Worm (Caenorhabditis elegans): ENCODE measurements around the gene acy-1.
A peak's percentile ranks its signal among the peaks of the same experiment; 100 is the strongest.

Gene acy-1

DNA sequence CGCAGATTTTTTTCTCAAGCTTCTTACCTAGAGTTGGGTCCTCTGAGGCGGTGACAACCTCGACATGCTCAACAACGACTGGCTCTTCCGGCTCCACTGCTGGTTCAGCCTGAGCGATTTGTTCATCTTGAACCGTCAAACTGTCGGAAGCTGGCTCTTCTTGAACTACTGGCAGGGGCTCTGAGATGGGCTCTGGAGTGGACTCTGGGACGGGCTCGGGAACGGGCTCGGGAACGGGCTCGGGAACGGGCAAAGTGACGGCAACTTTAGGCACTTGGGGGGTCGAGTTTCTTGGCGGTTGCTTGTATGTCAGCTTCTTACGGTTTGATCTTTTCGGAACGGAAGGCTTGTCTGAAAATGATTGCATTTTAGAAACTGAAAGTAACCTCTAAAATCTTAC is 41.0 kb downstream of the acy-1 start:
- TF ChIP-seq nhr-12 (tag; optimal IDR thresholded peaks at IDR 0.05) (no peak), hlh-1 (tag; optimal IDR thresholded peaks at IDR 0.05) (no peak), ceh-83 (GFP tag; optimal IDR thresholded peaks at IDR 0.05) (no peak), mep-1 (tag; optimal IDR thresholded peaks at IDR 0.05) (no peak)

- TF ChIP-seq zip-8 (tag; optimal IDR thresholded peaks at IDR 0.05) (peak; percentile 11), mls-2 (tag; optimal IDR thresholded peaks at IDR 0.05) (no peak), lin-13 (tag; optimal IDR thresholded peaks at IDR 0.05) (no peak), elt-1 (tag; optimal IDR thresholded peaks at IDR 0.05; ENCODE audit: borderline replicate concordance, insufficient read depth) (no peak), snpc-4 (tag; optimal IDR thresholded peaks at IDR 0.05) (no peak), bed-3 (GFP tag; optimal IDR thresholded peaks at IDR 0.05) (no peak), sptf-1 (tag; optimal IDR thresholded peaks at IDR 0.05) (no peak), ztf-11 (tag; optimal IDR thresholded peaks at IDR 0.05) (no peak)
These were observed 41.6 kb downstream of the acy-1 start, which contains the start of gene B0393.4 for ce11 chrIII:4763509-4763908. Gene B0393.4, minus strand, starts transcription at chrIII:4763609.

- TF ChIP-seq nhr-2 (tag; optimal IDR thresholded peaks at IDR 0.05) (no peak), ham-2 (GFP tag; optimal IDR thresholded peaks at IDR 0.05) (peak; percentile 4)
These were observed 43.6 kb downstream of the acy-1 start, which contains the start of gene B0393.5 for ce11 chrIII:4765474-4765873. Gene B0393.5, plus strand, starts transcription at chrIII:4765774.

DNA sequence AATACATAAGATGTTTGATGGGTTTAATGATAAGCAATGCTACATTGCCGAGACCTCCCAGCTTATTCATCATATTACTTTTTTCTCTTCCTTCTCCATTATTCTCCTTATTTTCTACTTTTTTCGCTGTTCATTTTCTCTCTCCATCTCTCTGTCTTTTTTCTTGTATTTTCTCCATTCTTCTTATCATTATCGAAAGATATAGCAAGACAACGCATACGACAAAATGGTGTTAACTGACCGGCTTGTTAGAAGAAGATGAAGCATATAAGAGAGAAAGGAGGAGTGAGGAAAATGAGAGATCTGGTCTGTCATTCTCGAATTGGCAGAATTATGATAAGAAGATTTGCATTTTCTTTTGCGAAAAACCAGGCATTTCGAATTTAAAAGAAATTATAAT is 44.9 kb downstream of the acy-1 start:
- no peak for TF ChIP-seq cnd-1 (tag; optimal IDR thresholded peaks at IDR 0.05)
- no peak for TF ChIP-seq nhr-12 (tag; optimal IDR thresholded peaks at IDR 0.05)
- no peak for TF ChIP-seq unc-120 (tag; optimal IDR thresholded peaks at IDR 0.05; ENCODE audit: poor library complexity, severe bottlenecking)

ce11 chrIII:4767869-4768645 is 46.2 kb downstream of the acy-1 start:
- TF ChIP-seq ces-1 (GFP tag; optimal IDR thresholded peaks at IDR 0.05) (no peak), nhr-12 (tag; optimal IDR thresholded peaks at IDR 0.05) (no peak), lsy-2 (tag; optimal IDR thresholded peaks at IDR 0.05) (no peak), blmp-1 (tag; optimal IDR thresholded peaks at IDR 0.05) (peak; percentile 69)

ce11 chrIII:4778003-4778402 is 56.1 kb downstream of the acy-1 start, which contains the start of gene B0393.7:
Gene B0393.7, minus strand, starts transcription at chrIII:4778103.
- TF ChIP-seq ztf-11 (tag; optimal IDR thresholded peaks at IDR 0.05) (no peak), snpc-4 (tag; optimal IDR thresholded peaks at IDR 0.05) (no peak), nhr-237 (tag; optimal IDR thresholded peaks at IDR 0.05) (no peak), nhr-76 (tag; optimal IDR thresholded peaks at IDR 0.05) (no peak), lsy-2 (tag; optimal IDR thresholded peaks at IDR 0.05) (no peak), ceh-83 (GFP tag; optimal IDR thresholded peaks at IDR 0.05) (no peak), sem-2 (GFP tag; optimal IDR thresholded peaks at IDR 0.05) (no peak), lin-13 (tag; optimal IDR thresholded peaks at IDR 0.05) (no peak), cnd-1 (tag; optimal IDR thresholded peaks at IDR 0.05) (no peak)

ce11 chrIII:4779855-4780254 is 58.0 kb downstream of the acy-1 start, which contains the start of gene B0393.9:
Gene B0393.9, minus strand, starts transcription at chrIII:4780157.
- no peak for TF ChIP-seq drap-1 (GFP tag; optimal IDR thresholded peaks at IDR 0.05)
- no peak for TF ChIP-seq zip-8 (tag; optimal IDR thresholded peaks at IDR 0.05)
- TF ChIP-seq lin-13 (tag; optimal IDR thresholded peaks at IDR 0.05) = no peak
- no peak for TF ChIP-seq nhr-12 (tag; optimal IDR thresholded peaks at IDR 0.05)

Measured in whole organism, mixed stage, embryonic.